Worm (Caenorhabditis elegans) whole organism, L4/young adult: ENCODE data around the gene F21D9.4.

Source experiments
- W03F9.2 ChIP-seq: fragments of 150-350 bp; optimal IDR thresholded peaks from 2 replicates; lab custom pipeline; 2014; ENCODE audit warnings: missing biosample characterization, missing genetic modification characterization
- dao-5 ChIP-seq: sonication (generic microtip); optimal IDR thresholded peaks from 2 replicates; lab custom pipeline; 2016; ENCODE audit warnings: missing genotype, missing genetic modification characterization, moderate library complexity, missing compliant biosample characterization
- him-1 ChIP-seq: sonication (generic microtip); optimal IDR thresholded peaks from 2 replicates; lab custom pipeline; 2016; ENCODE audit warnings: missing genotype, missing genetic modification reagents, missing genetic modification characterization, missing compliant biosample characterization

DNA sequence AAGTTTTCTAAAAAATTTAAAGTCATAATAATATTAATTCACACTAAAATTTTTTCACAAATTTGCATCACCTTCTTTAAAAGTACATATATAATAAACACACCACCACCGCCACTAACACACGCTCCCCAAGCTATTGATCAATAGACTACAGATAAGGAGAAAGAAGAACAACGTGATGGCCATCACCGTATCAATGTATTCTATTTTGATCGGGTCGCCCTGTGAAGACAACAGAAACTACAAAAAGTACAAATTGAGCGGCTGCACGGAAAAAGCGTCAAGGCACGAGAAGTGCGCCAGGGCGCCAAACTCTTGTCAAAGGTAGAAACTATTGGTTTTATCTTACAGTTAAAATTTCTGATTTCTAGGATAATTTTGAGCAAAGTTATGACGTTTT, 41.3 kb upstream of the F21D9.4 start:
- TF ChIP-seq W03F9.2: no peak
- no peak for TF ChIP-seq him-1 (tag; lab: Kevin White, UChicago)
- TF ChIP-seq dao-5: no peak
